Fruit fly (Drosophila melanogaster) whole organism, wandering third instar larva: Measurements from ENCODE around the gene CG13380.

ENCODE experiments used
- HLH106 ChIP-seq: fragments of 200-800 bp; optimal IDR thresholded peaks from 3 replicates; lab custom pipeline; 2019; ENCODE audit warnings: missing biosample characterization, mild to moderate bottlenecking, missing genetic modification characterization, moderate library complexity
- Hr83 ChIP-seq: fragments of 200-300 bp; sonication (Bioruptor generic); optimal IDR thresholded peaks from 2 replicates; lab custom pipeline; 2016; ENCODE audit warnings: missing biosample characterization, mild to moderate bottlenecking, missing genetic modification characterization, moderate library complexity; ENCODE audit not compliant: poor library complexity, severe bottlenecking
- Vsx2 ChIP-seq: fragments of 200-300, 225-300 bp; sonication (Bioruptor generic); optimal IDR thresholded peaks from 2 replicates; lab custom pipeline; 2018; ENCODE audit warnings: missing biosample characterization, missing genetic modification characterization; ENCODE audit not compliant: partially characterized antibody
- brk ChIP-seq: fragments of 200-800 bp; sonication (Bioruptor generic); optimal IDR thresholded peaks from 2 replicates; lab custom pipeline; 2016; ENCODE audit warnings: missing biosample characterization, mild to moderate bottlenecking, missing genetic modification characterization
- dmrt93B ChIP-seq: fragments of 200-800 bp; sonication (Bioruptor generic); optimal IDR thresholded peaks from 2 replicates; lab custom pipeline; 2018; ENCODE audit warnings: missing biosample characterization, mild to moderate bottlenecking, missing genetic modification characterization
- pan ChIP-seq: fragments of >200 bp; optimal IDR thresholded peaks from 2 replicates; lab custom pipeline; 2017
- psq ChIP-seq: fragments of 200-800 bp; sonication (Bioruptor generic); optimal IDR thresholded peaks from 3 replicates; lab custom pipeline; 2017; ENCODE audit warnings: missing biosample characterization, mild to moderate bottlenecking, missing genetic modification characterization, moderate library complexity
- sage ChIP-seq: fragments of 200-800 bp; sonication (Bioruptor generic); optimal IDR thresholded peaks from 2 replicates; lab custom pipeline; 2016; ENCODE audit warnings: missing biosample characterization, mild to moderate bottlenecking, missing genetic modification characterization

DNA sequence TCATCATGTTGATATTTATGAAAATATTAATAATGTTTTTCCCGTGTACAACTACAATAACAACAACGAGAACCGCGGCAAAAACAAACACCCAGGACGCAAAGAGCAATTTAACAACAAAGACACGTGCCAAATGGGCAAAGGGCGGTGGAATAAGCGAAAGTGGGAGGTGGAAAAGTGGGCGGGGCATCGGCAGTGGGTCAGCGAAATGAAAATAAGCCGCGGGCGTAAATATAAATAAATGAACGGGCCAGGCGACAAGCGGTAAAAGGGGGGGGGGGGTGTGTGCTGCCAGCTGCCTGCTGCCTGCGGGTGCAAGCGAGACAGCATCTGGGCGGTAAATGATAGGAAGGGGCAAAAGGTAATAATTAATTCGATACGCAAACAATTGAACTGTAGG lies 36.0 kb upstream of the CG13380 start:
- no peak for TF ChIP-seq pan (lab: Kevin White, UChicago)
- TF ChIP-seq dmrt93B (GFP tag; lab: Kevin White, UChicago) = no peak
- no peak for TF ChIP-seq psq (GFP tag; lab: Kevin White, UChicago)
- TF ChIP-seq Hr83 (GFP tag; lab: Kevin White, UChicago) = no peak
- no peak for TF ChIP-seq sage (GFP tag; lab: Kevin White, UChicago)
- TF ChIP-seq brk (GFP tag; lab: Kevin White, UChicago) = no peak
- TF ChIP-seq HLH106 (tag; lab: Kevin White, UChicago) = no peak
- TF ChIP-seq Vsx2 (GFP tag; lab: Kevin White, UChicago) = no peak
